Fruit fly (Drosophila melanogaster): ENCODE results near the gene scpr-A.

The scpr-A gene

DNA sequence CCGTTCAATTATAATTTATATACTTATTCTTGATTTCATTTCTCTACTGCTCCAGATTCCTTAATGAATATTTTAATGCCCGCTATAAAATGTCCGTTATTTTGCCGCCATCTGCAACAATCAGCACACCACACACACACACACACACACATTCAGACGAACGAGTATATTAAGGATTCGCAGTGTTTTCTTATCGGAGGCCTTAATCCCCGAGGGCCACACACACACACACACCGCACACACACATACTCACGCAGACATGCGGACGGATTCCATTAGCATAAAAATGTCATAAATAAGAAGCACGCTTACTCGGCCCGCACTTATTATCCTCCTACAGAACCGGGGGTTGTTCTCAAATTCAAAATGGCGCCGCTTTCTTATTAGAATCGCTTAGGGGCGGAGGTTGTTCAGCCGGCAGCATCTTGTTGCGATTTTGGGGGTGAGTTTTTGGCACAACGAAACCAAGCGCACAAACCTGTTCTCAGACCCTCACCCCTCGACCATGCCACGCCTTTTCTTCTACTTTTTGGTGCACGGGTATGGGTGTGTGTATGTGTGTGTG is 20.1 kb downstream of the scpr-A start:
- no peak for TF ChIP-seq Dll (optimal IDR thresholded peaks at IDR 0.05)
- no peak for TF ChIP-seq CG8478 (optimal IDR thresholded peaks at IDR 0.05)
- no peak for TF ChIP-seq pan (optimal IDR thresholded peaks at IDR 0.05)
- TF ChIP-seq EcR (GFP tag; optimal IDR thresholded peaks at IDR 0.05), result no peak

DNA sequence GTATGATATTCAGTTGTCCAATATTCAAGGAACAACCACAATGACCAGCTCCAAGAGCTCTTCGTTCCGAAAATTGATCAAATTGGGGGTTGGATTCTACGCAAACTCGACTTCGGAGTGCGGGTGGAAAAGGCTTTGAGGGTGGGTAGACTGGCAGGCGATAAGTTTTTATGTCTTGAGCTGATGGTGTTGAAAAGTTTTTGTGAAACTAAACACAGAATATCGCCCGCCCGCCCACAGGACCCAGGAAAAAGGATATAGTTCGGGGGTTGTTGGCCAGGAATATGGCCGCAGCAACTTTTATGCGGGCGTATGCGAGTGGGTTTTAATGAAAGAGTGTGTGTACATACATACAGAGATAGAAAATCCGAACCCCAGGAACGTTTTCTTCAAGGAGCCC is 22.6 kb downstream of the scpr-A start:
- TF ChIP-seq CG8478 (optimal IDR thresholded peaks at IDR 0.05) (no peak), pan (optimal IDR thresholded peaks at IDR 0.05) (no peak), usp (GFP tag; optimal IDR thresholded peaks at IDR 0.05) (no peak), Dll (optimal IDR thresholded peaks at IDR 0.05) (no peak), EcR (GFP tag; optimal IDR thresholded peaks at IDR 0.05) (no peak), psq (optimal IDR thresholded peaks at IDR 0.05) (no peak)

DNA sequence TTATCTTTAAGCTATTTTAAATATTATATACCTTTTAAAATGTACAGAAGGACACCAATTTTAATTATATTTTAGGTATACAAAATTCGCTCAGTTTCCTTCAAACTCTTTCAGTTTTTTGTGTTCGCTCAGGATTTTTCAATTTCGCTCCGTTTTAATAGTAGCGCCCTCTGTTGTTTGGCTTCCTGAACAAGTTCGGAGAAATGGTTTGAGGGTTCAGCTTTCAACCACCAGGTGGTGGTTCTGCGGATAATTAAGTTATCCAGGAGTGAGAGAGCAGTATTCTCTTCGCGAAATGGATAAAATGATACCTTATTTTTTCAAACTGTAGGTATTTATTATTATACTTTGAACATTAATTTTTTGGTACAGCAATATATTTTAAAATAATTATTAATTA is 28.0 kb downstream of the scpr-A start:
- no peak for TF ChIP-seq psq (optimal IDR thresholded peaks at IDR 0.05)
- no peak for TF ChIP-seq CG8478 (optimal IDR thresholded peaks at IDR 0.05)
- no peak for TF ChIP-seq usp (GFP tag; optimal IDR thresholded peaks at IDR 0.05)
- TF ChIP-seq Dll (optimal IDR thresholded peaks at IDR 0.05), result no peak
- no peak for TF ChIP-seq EcR (GFP tag; optimal IDR thresholded peaks at IDR 0.05)
- no peak for TF ChIP-seq pan (optimal IDR thresholded peaks at IDR 0.05)

DNA sequence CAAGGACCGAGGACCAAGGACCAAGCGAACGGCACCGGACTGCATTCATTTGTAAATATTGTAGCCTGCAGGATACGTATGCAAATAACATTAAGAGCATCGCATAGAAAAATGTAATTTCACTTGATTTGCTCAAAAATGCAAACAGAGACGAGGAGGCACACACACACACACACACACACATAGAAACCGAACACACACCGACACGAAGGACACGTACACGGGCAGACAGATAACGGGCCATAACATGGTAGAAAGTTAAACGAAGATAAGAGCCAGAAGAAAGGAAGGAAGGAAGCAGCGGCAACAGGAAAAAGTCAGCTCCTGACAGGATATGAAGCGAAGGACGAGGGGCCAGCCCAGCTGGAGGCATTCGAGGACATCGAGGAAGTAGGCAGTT is 29.6 kb downstream of the scpr-A start:
- TF ChIP-seq EcR (GFP tag; optimal IDR thresholded peaks at IDR 0.05) (no peak), CG8478 (optimal IDR thresholded peaks at IDR 0.05) (no peak), psq (optimal IDR thresholded peaks at IDR 0.05) (no peak)

DNA sequence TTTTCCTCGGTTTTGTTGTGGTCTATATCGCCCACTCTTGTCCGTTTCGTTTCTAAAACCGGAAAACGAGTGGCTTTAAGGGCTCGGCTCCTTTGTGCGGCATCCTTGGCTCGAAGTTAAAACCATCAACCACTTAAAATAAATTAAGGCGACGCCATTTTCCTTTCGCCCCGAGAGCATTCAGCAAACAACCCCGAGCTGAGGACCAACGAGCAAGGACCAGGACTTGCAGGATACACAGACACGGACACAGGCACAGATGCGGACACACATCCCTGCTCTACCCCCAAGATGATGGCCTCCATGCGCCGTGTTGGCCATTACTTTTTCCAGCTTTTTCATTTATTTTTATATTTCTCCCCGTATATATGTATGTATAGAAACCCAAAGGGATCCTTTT is 31.7 kb downstream of the scpr-A start:
- TF ChIP-seq EcR (GFP tag; optimal IDR thresholded peaks at IDR 0.05) (no peak), usp (GFP tag; optimal IDR thresholded peaks at IDR 0.05) (no peak), pan (optimal IDR thresholded peaks at IDR 0.05) (no peak), psq (optimal IDR thresholded peaks at IDR 0.05) (no peak), CG8478 (optimal IDR thresholded peaks at IDR 0.05) (no peak), Dll (optimal IDR thresholded peaks at IDR 0.05) (no peak)

- TF ChIP-seq CG8478 (optimal IDR thresholded peaks at IDR 0.05), result no peak
- TF ChIP-seq usp (GFP tag; optimal IDR thresholded peaks at IDR 0.05), result no peak
- no peak for TF ChIP-seq pan (optimal IDR thresholded peaks at IDR 0.05)
- no peak for TF ChIP-seq psq (optimal IDR thresholded peaks at IDR 0.05)
- TF ChIP-seq Dll (optimal IDR thresholded peaks at IDR 0.05), result no peak
- TF ChIP-seq EcR (GFP tag; optimal IDR thresholded peaks at IDR 0.05), result no peak
Measured at dm6 chr3R:11281887-11282286, 40.9 kb downstream of the scpr-A start.

DNA sequence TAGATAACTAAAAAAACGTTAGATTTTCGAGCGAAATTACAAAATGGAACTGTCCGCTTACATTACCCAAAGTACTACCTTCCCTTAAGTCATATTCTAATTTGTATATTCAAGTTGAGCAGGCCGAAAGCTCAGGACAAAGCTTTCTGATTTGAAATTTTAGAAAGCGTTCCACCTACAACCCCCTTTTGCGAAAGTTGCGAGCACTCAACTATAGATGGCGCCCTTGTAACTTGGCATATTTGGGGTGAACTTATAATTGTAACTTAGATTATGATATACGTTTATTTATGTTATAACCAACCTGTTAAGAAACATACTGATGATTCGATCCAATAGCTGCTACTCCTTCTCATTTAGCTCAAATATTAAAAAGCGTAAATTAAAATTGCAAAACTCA is 46.0 kb downstream of the scpr-A start:
- no peak for TF ChIP-seq usp (GFP tag; optimal IDR thresholded peaks at IDR 0.05)
- TF ChIP-seq CG8478 (optimal IDR thresholded peaks at IDR 0.05), result no peak
- TF ChIP-seq psq (optimal IDR thresholded peaks at IDR 0.05), result no peak
- TF ChIP-seq Dll (optimal IDR thresholded peaks at IDR 0.05), result no peak
- TF ChIP-seq pan (optimal IDR thresholded peaks at IDR 0.05), result no peak
- no peak for TF ChIP-seq EcR (GFP tag; optimal IDR thresholded peaks at IDR 0.05)
